Worm (Caenorhabditis elegans): ENCODE data around the gene srh-183.
"Not testable (repeated sequence)": the region's sequence is repeated elsewhere in the genome, so short reads cannot be mapped to it uniquely, and the experiment has no call there.

The srh-183 gene

DNA sequence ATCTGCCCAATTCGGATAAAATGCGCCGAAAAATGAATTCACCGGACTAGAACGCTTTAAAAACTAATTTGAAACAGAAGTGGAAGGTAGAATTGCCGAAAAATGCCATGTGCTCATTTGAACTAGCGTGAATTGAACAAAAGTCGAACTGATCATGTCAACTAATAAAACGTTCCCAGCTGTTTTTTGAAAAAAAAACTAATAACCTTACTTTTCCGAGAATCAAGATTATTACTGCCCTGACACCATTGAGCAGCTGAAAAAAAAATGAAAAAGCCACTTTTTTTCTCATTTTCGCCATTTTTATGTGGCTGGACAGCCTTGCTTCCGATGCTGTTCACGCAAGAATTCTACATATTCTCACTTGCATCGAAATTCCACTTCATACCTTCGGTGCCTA, 5.1 kb downstream of the srh-183 start, which contains the start of gene srh-173:
srh-173 (plus strand) TSS at position 301 of the 400 bp plus-strand sequence.
- TF ChIP-seq klf-2 (GFP tag; conservative IDR thresholded peaks at IDR 0.05) (no peak), ztf-29 (GFP tag; IDR thresholded peaks at IDR 0.05) (no peak), ref-1 (GFP tag; conservative IDR thresholded peaks at IDR 0.05) (no peak), med-1 (GFP tag; optimal IDR thresholded peaks at IDR 0.05; ENCODE audit: insufficient read depth) (no peak), T22C8.4 (GFP tag; IDR thresholded peaks at IDR 0.05) (no peak), cog-1 (tag; optimal IDR thresholded peaks at IDR 0.05) (no peak), flt-1 (GFP tag; IDR thresholded peaks at IDR 0.05) (no peak), tab-1 (GFP tag; IDR thresholded peaks at IDR 0.05) (no peak), ztf-23 (GFP tag; IDR thresholded peaks at IDR 0.05) (no peak)

DNA sequence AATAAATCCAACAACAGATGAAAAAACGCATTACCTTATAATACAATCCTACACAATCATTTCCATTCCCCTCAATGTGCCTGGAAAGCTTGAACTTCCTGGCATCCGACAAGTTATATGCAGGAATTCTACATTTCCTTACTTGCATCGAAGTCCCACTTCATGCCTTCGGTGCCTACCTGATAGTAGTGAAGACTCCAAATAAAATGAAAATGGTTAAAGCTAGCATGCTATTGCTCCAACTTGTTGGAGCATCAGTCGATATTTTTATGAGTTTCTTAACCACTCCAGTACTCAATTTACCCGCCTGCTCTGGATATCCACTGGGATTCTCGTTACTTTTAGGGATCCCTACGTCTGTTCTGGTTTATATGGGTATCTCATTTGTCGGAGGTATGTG, 12.5 kb downstream of the srh-183 start, which contains the start of gene srh-171:
srh-171 (plus strand) TSS at position 75 of the 400 bp plus-strand sequence.
- TF ChIP-seq klf-2 (GFP tag; conservative IDR thresholded peaks at IDR 0.05) (no peak), flt-1 (GFP tag; IDR thresholded peaks at IDR 0.05) (no peak), ref-1 (GFP tag; conservative IDR thresholded peaks at IDR 0.05) (no peak), med-1 (GFP tag; optimal IDR thresholded peaks at IDR 0.05; ENCODE audit: insufficient read depth) (no peak), T22C8.4 (GFP tag; IDR thresholded peaks at IDR 0.05) (no peak), ztf-23 (GFP tag; IDR thresholded peaks at IDR 0.05) (no peak), tab-1 (GFP tag; IDR thresholded peaks at IDR 0.05) (no peak), ztf-29 (GFP tag; IDR thresholded peaks at IDR 0.05) (no peak), cog-1 (tag; optimal IDR thresholded peaks at IDR 0.05) (no peak)

DNA sequence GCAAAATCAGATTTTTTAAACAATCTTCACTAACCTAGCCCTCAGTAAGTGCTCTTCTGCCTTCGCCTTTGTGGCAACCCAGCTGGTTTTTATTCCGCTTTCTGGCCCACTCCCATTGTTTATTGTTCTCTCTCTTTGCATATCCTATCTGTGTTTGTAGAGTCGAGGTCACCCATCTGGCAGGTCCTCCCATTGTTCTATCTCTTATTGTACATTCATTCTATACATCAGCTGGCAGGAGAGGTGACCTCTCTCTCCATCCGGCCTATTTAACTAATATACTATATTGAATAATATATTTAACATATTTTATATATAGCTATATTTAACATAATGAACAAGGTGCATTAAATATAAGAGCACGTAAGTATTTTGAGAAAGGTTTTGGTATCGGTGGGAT, 16.1 kb downstream of the srh-183 start:
- TF ChIP-seq ztf-29 (GFP tag; IDR thresholded peaks at IDR 0.05) (no peak), tab-1 (GFP tag; IDR thresholded peaks at IDR 0.05) (no peak), cog-1 (tag; optimal IDR thresholded peaks at IDR 0.05) (no peak), klf-2 (GFP tag; conservative IDR thresholded peaks at IDR 0.05) (no peak), flt-1 (GFP tag; IDR thresholded peaks at IDR 0.05) (no peak), ref-1 (GFP tag; conservative IDR thresholded peaks at IDR 0.05) (no peak), T22C8.4 (GFP tag; IDR thresholded peaks at IDR 0.05) (no peak), med-1 (GFP tag; optimal IDR thresholded peaks at IDR 0.05; ENCODE audit: insufficient read depth) (no peak), ztf-23 (GFP tag; IDR thresholded peaks at IDR 0.05) (no peak)

DNA sequence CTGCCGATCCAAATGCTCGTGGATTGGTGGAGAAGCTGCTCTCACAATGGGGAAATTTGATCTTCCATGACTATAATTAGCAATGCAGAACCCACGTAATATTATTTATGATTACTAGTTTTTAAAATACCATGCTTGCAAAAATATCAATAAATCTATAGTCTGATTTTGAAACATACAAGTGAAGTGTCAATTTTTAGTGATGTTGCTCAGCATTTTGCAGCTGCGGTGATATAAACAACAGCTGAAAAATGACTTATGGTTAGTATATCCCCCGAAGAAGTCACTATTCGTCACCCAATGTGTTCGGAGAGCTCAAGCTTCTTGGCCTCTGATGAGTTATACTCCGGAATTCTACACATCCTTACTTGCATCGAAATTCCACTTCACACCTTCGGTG, 19.4 kb downstream of the srh-183 start, which contains the start of gene srh-172:
srh-172 (plus strand) TSS at position 301 of the 400 bp plus-strand sequence.
- TF ChIP-seq flt-1 (GFP tag; IDR thresholded peaks at IDR 0.05), result no peak
- TF ChIP-seq T22C8.4 (GFP tag; IDR thresholded peaks at IDR 0.05), result no peak
- TF ChIP-seq ztf-23 (GFP tag; IDR thresholded peaks at IDR 0.05), result no peak
- TF ChIP-seq klf-2 (GFP tag; conservative IDR thresholded peaks at IDR 0.05), result no peak
- TF ChIP-seq cog-1 (tag; optimal IDR thresholded peaks at IDR 0.05), result no peak
- no peak for TF ChIP-seq ztf-29 (GFP tag; IDR thresholded peaks at IDR 0.05)
- no peak for TF ChIP-seq tab-1 (GFP tag; IDR thresholded peaks at IDR 0.05)
- TF ChIP-seq ref-1 (GFP tag; conservative IDR thresholded peaks at IDR 0.05), result no peak
- no peak for TF ChIP-seq med-1 (GFP tag; optimal IDR thresholded peaks at IDR 0.05; ENCODE audit: insufficient read depth)

ce11 chrV:19955171-19955570, 22.9 kb downstream of the srh-183 start, which contains the start of gene abhd-3.1:
Gene abhd-3.1 (plus strand): TSS chrV:19955488.
- TF ChIP-seq klf-2 (GFP tag; conservative IDR thresholded peaks at IDR 0.05) (no peak), T22C8.4 (GFP tag; IDR thresholded peaks at IDR 0.05) (no peak), med-1 (GFP tag; optimal IDR thresholded peaks at IDR 0.05; ENCODE audit: insufficient read depth) (no peak), ztf-29 (GFP tag; IDR thresholded peaks at IDR 0.05) (no peak), cog-1 (tag; optimal IDR thresholded peaks at IDR 0.05) (no peak), tab-1 (GFP tag; IDR thresholded peaks at IDR 0.05) (no peak), ztf-23 (GFP tag; IDR thresholded peaks at IDR 0.05) (no peak), flt-1 (GFP tag; IDR thresholded peaks at IDR 0.05) (no peak), ref-1 (GFP tag; conservative IDR thresholded peaks at IDR 0.05) (no peak)

DNA sequence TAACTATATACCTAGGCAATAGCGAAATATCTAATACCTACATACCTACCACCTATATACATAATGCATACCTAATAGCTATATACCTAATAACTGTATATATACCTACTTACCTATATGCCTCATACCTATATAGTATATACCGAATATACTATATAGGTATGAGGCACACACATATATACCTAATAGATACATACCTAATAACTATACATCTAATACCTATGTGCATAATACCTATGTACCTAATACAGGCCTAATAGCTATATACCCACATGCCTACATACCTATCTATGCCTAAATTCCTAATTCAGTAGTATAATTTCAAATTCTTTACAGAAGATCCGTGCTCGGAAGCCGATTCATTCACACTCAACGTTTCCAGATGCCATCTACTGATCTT, 23.6 kb downstream of the srh-183 start:
- TF ChIP-seq klf-2 (GFP tag; conservative IDR thresholded peaks at IDR 0.05) (no peak), tab-1 (GFP tag; IDR thresholded peaks at IDR 0.05) (no peak), ztf-23 (GFP tag; IDR thresholded peaks at IDR 0.05) (no peak), flt-1 (GFP tag; IDR thresholded peaks at IDR 0.05) (no peak), ref-1 (GFP tag; conservative IDR thresholded peaks at IDR 0.05) (no peak)

ce11 chrV:19949721-19950120, 28.4 kb downstream of the srh-183 start, which contains the start of gene Y60A3A.8:
Gene Y60A3A.8 (plus strand): TSS chrV:19949978.
- TF ChIP-seq flt-1 (GFP tag; IDR thresholded peaks at IDR 0.05); ztf-23 (GFP tag; IDR thresholded peaks at IDR 0.05); ref-1 (GFP tag; conservative IDR thresholded peaks at IDR 0.05): not testable (repeated sequence)

DNA sequence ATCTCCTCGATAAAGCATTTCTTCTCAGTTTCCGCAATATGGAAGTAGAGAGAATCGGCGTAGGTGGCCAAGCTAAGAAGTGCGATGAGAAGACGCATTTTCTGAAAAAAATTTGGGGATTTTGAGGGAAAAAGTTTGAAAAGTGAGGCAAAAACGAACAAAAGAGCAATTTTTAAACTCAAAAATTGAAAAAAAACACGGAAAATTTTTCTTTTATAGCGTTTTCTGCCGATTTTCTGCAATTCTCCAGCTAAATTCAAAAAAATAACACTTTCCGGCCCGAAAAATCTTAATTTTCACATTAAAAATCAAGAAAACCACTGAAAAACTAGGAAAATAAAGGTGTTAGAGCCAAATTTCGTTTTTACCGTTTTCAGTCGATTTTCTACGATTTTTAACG, 29.1 kb downstream of the srh-183 start, which contains the start of gene tmed-4:
tmed-4 (minus strand) TSS at position 101 of the 400 bp plus-strand sequence.
- not testable (repeated sequence) for TF ChIP-seq ztf-29 (GFP tag; IDR thresholded peaks at IDR 0.05); cog-1 (tag; optimal IDR thresholded peaks at IDR 0.05); tab-1 (GFP tag; IDR thresholded peaks at IDR 0.05)

ce11 chrV:19946529-19946928, 31.6 kb downstream of the srh-183 start, which contains the start of gene dhs-24:
Gene dhs-24 (minus strand): TSS chrV:19946629.
- no peak for TF ChIP-seq ztf-29 (GFP tag; IDR thresholded peaks at IDR 0.05)
- TF ChIP-seq med-1 (GFP tag; optimal IDR thresholded peaks at IDR 0.05; ENCODE audit: insufficient read depth), result no peak
- TF ChIP-seq tab-1 (GFP tag; IDR thresholded peaks at IDR 0.05), result no peak
- TF ChIP-seq T22C8.4 (GFP tag; IDR thresholded peaks at IDR 0.05), result no peak
- no peak for TF ChIP-seq ztf-23 (GFP tag; IDR thresholded peaks at IDR 0.05)
- TF ChIP-seq klf-2 (GFP tag; conservative IDR thresholded peaks at IDR 0.05), result no peak
- no peak for TF ChIP-seq flt-1 (GFP tag; IDR thresholded peaks at IDR 0.05)
- TF ChIP-seq cog-1 (tag; optimal IDR thresholded peaks at IDR 0.05), result no peak
- no peak for TF ChIP-seq ref-1 (GFP tag; conservative IDR thresholded peaks at IDR 0.05)

- no peak for TF ChIP-seq klf-2 (GFP tag; conservative IDR thresholded peaks at IDR 0.05)
- TF ChIP-seq tab-1 (GFP tag; IDR thresholded peaks at IDR 0.05), result no peak
- no peak for TF ChIP-seq med-1 (GFP tag; optimal IDR thresholded peaks at IDR 0.05; ENCODE audit: insufficient read depth)
- TF ChIP-seq cog-1 (tag; optimal IDR thresholded peaks at IDR 0.05), result no peak
These were observed 41.2 kb downstream of the srh-183 start for ce11 chrV:19936945-19937344.

Data from whole organism, midembryonic.